Worm (Caenorhabditis elegans): Measurements from ENCODE around the gene ptr-25.

ce11 chrIII:10481497-10481896 lies 6.4 kb upstream of the ptr-25 start:
- TF ChIP-seq nhr-12 (tag; optimal IDR thresholded peaks at IDR 0.05) (no peak), elt-3 (tag; optimal IDR thresholded peaks at IDR 0.05) (no peak)
